Worm (Caenorhabditis elegans) whole organism, mixed stage, embryonic: ENCODE data around the gene ZK470.14.

Source experiments
- blmp-1 ChIP-seq: fragments of 150-350 bp; optimal IDR thresholded peaks from 2 replicates; lab custom pipeline; 2014; ENCODE audit warnings: missing biosample characterization, missing genetic modification characterization
- elt-1 ChIP-seq: sonication (generic microtip); optimal IDR thresholded peaks from 2 replicates; lab custom pipeline; 2017; ENCODE audit warnings: missing genetic modification characterization, mild to moderate bottlenecking, missing compliant biosample characterization, antibody characterized with exemption, moderate library complexity, borderline replicate concordance; ENCODE audit not compliant: insufficient read depth
- elt-3 ChIP-seq: fragments of 150-350 bp; optimal IDR thresholded peaks from 2 replicates; lab custom pipeline; 2014; ENCODE audit warnings: missing biosample characterization, missing genetic modification characterization
- lsy-2 ChIP-seq: fragments of 150-350 bp; optimal IDR thresholded peaks from 2 replicates; lab custom pipeline; 2014; ENCODE audit warnings: missing biosample characterization, missing genetic modification characterization
- mep-1 ChIP-seq: fragments of 150-350 bp; optimal IDR thresholded peaks from 2 replicates; lab custom pipeline; 2017; ENCODE audit warnings: missing biosample characterization, missing genetic modification reagents, missing genetic modification characterization, inconsistent platforms
- mls-2 ChIP-seq: sonication (generic microtip); optimal IDR thresholded peaks from 2 replicates; lab custom pipeline; 2016; ENCODE audit warnings: mild to moderate bottlenecking, missing genetic modification characterization, moderate library complexity, missing compliant biosample characterization
- nhr-12 ChIP-seq: fragments of 150-350 bp; optimal IDR thresholded peaks from 2 replicates; lab custom pipeline; 2014; ENCODE audit warnings: missing biosample characterization, missing genetic modification characterization
- nhr-237 ChIP-seq: fragments of 150-350 bp; optimal IDR thresholded peaks from 2 replicates; lab custom pipeline; 2014; ENCODE audit warnings: missing biosample characterization, missing genetic modification characterization
- nhr-76 ChIP-seq: sonication (generic microtip); optimal IDR thresholded peaks from 2 replicates; lab custom pipeline; 2017; ENCODE audit warnings: missing biosample characterization, missing genetic modification characterization
- snpc-4 ChIP-seq: fragments of 150-350 bp; optimal IDR thresholded peaks from 2 replicates; lab custom pipeline; 2014; ENCODE audit warnings: missing biosample characterization, missing genetic modification characterization
- sptf-1 ChIP-seq: sonication (generic microtip); optimal IDR thresholded peaks from 2 replicates; lab custom pipeline; 2017; ENCODE audit warnings: mild to moderate bottlenecking, missing genetic modification characterization, moderate library complexity, missing compliant biosample characterization
- unc-39 ChIP-seq: fragments of 150-350 bp; optimal IDR thresholded peaks from 2 replicates; lab custom pipeline; 2014; ENCODE audit warnings: missing biosample characterization, missing genetic modification characterization
- unc-62 ChIP-seq: fragments of 150-350 bp; optimal IDR thresholded peaks from 2 replicates; lab custom pipeline; 2014; ENCODE audit warnings: missing biosample characterization, missing genetic modification reagents, missing genetic modification characterization

ce11 chrX:4190537-4191144 lies 23.4 kb downstream of the ZK470.14 start, which contains the start of gene vha-12:
- TF ChIP-seq snpc-4 (tag; lab: Kevin White, UChicago) (no peak), blmp-1 (tag; lab: Kevin White, UChicago) (no peak), unc-39 (tag; lab: Kevin White, UChicago) (no peak), lsy-2 (tag; lab: Kevin White, UChicago) (peak; percentile 45), unc-62 (peak; percentile 84), elt-1 (tag; lab: Kevin White, UChicago) (peak; percentile 19), mls-2 (tag; lab: Kevin White, UChicago) (peak; percentile 20), nhr-237 (tag; lab: Kevin White, UChicago) (peak; percentile 82), sptf-1 (tag; lab: Kevin White, UChicago) (peak; percentile 31), elt-3 (tag; lab: Kevin White, UChicago) (peak; percentile 40), mep-1 (tag; lab: Kevin White, UChicago) (peak; percentile 87), nhr-12 (tag; lab: Kevin White, UChicago) (no peak), nhr-76 (no peak)
